Worm (Caenorhabditis elegans): ENCODE data around the gene sqrd-1.

DNA sequence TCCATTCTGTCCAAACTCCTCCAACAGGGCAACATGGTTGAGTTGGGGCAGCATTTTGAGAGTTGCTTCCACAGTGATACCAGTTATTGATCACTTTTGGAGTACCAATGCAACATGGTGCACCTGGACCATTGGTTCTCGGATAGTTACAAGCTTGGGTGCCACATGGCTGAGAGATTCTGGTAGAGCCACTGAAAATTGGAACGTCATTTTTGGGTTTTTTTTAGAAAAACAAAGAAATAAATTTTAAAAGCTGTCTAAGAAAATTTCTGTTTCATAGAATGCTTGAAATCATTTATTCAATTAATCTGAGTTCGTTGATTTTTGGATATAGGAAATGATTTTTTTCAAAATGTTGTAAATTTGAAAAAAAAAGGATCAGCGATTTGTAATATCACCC, 7.5 kb downstream of the sqrd-1 start:
- no peak for TF ChIP-seq snpc-4 (tag; optimal IDR thresholded peaks at IDR 0.05)
- no peak for TF ChIP-seq drap-1 (GFP tag; optimal IDR thresholded peaks at IDR 0.05)
- TF ChIP-seq unc-39 (tag; optimal IDR thresholded peaks at IDR 0.05): no peak
- no peak for TF ChIP-seq elt-3 (tag; optimal IDR thresholded peaks at IDR 0.05)
- TF ChIP-seq ceh-39 (tag; optimal IDR thresholded peaks at IDR 0.05): no peak
- TF ChIP-seq nhr-237 (tag; optimal IDR thresholded peaks at IDR 0.05): no peak
- no peak for TF ChIP-seq mep-1 (tag; optimal IDR thresholded peaks at IDR 0.05)
- no peak for TF ChIP-seq pha-4 (tag; optimal IDR thresholded peaks at IDR 0.05)
